Worm (Caenorhabditis elegans) whole organism, L1 larva: ENCODE results near the gene sto-6.

Experiments used
- C04F5.9 ChIP-seq: sonication (generic microtip); optimal IDR thresholded peaks from 2 replicates; lab custom pipeline; 2016; ENCODE audit warnings: missing genetic modification characterization, missing compliant biosample characterization
- C16A3.4 ChIP-seq: fragments of 150-350 bp; optimal IDR thresholded peaks from 2 replicates; lab custom pipeline; 2014; ENCODE audit warnings: missing biosample characterization, missing genetic modification characterization
- blmp-1 ChIP-seq: fragments of 150-350 bp; optimal IDR thresholded peaks from 2 replicates; lab custom pipeline; 2014; ENCODE audit warnings: missing biosample characterization, missing genetic modification characterization
- ceh-63 ChIP-seq: fragments of 200-800 bp; sonication (Bioruptor generic); optimal IDR thresholded peaks from 2 replicates; lab custom pipeline; 2018; ENCODE audit warnings: mild to moderate bottlenecking, missing genetic modification characterization, missing compliant biosample characterization
- ceh-8 ChIP-seq: fragments of 200-800 bp; sonication (Bioruptor generic); optimal IDR thresholded peaks from 2 replicates; lab custom pipeline; 2018; ENCODE audit warnings: mild to moderate bottlenecking, missing genetic modification characterization, moderate library complexity, missing compliant biosample characterization
- ceh-88 ChIP-seq: fragments of 200-800 bp; sonication (Bioruptor generic); IDR thresholded peaks from 2 replicates; pipeline ENCODE4 v1.3.6; 2022; ENCODE audit warnings: missing genetic modification characterization, missing compliant biosample characterization
- ceh-90 ChIP-seq: sonication (generic microtip); optimal IDR thresholded peaks from 2 replicates; lab custom pipeline; 2016; ENCODE audit warnings: missing genetic modification characterization, missing compliant biosample characterization
- ces-1 ChIP-seq: fragments of 150-350 bp; optimal IDR thresholded peaks from 2 replicates; lab custom pipeline; 2014; ENCODE audit warnings: missing biosample characterization, missing genetic modification reagents, missing genetic modification characterization
- dsc-1 ChIP-seq: sonication (generic microtip); optimal IDR thresholded peaks from 2 replicates; lab custom pipeline; 2016; ENCODE audit warnings: mild to moderate bottlenecking, missing genetic modification characterization, missing compliant biosample characterization
- efl-1 ChIP-seq, 4 experiments: fragments of 150-350 bp; optimal IDR thresholded peaks in 3 of 4; peaks in 1 of 4; 1 replicate in 1 of 4; 2 replicates in 3 of 4; lab custom pipeline; 2014; ENCODE audit warnings: missing biosample characterization in 2 of 4, missing genetic modification characterization in 2 of 4, missing genetic modification reagents in 2 of 4
- efl-3 ChIP-seq: fragments of 200-800 bp; sonication (Bioruptor generic); optimal IDR thresholded peaks from 2 replicates; lab custom pipeline; 2018; ENCODE audit warnings: mild to moderate bottlenecking, missing genetic modification characterization, missing compliant biosample characterization
- egl-27 ChIP-seq, 2 experiments: fragments of 150-350 bp in 1 of 2; sonication (generic microtip); optimal IDR thresholded peaks; 3 replicates each; lab custom pipeline; 2017 to 2018; ENCODE audit warnings: missing biosample characterization in 2 of 2, missing genetic modification characterization in 2 of 2, missing genetic modification reagents in 2 of 2
- elt-2 ChIP-seq: sonication (generic microtip); optimal IDR thresholded peaks from 2 replicates; lab custom pipeline; 2016; ENCODE audit warnings: missing genetic modification characterization, mild to moderate bottlenecking, inconsistent platforms, missing compliant biosample characterization, missing genetic modification reagents
- elt-3 ChIP-seq, 6 experiments: fragments of 150-350 bp in 1 of 6; sonication (generic microtip); optimal IDR thresholded peaks; 2 replicates each; lab custom pipeline; 2017 to 2018; ENCODE audit warnings: missing biosample characterization in 6 of 6, missing genetic modification characterization in 6 of 6, inconsistent platforms in 1 of 6
- ets-5 ChIP-seq: fragments of 200-800 bp; sonication (Bioruptor generic); IDR thresholded peaks from 2 replicates; pipeline ENCODE4 v1.3.6; 2022; ENCODE audit warnings: missing genetic modification characterization, missing compliant biosample characterization
- fkh-4 ChIP-seq: sonication (generic microtip); optimal IDR thresholded peaks from 2 replicates; lab custom pipeline; 2016; ENCODE audit warnings: missing compliant biosample characterization, missing genetic modification characterization, borderline replicate concordance
- fkh-8 ChIP-seq: sonication (generic microtip); optimal IDR thresholded peaks from 2 replicates; lab custom pipeline; 2016; ENCODE audit warnings: mild to moderate bottlenecking, missing genetic modification characterization, missing compliant biosample characterization
- grh-1 ChIP-seq: fragments of 200-800 bp; sonication (Bioruptor generic); IDR thresholded peaks from 2 replicates; pipeline ENCODE4 v1.3.6; 2022; ENCODE audit warnings: missing genetic modification reagents, missing genetic modification characterization, missing compliant biosample characterization
- hlh-17 ChIP-seq: fragments of 200-800 bp; sonication (Bioruptor generic); optimal IDR thresholded peaks from 2 replicates; lab custom pipeline; 2018; ENCODE audit warnings: missing genetic modification characterization, mild to moderate bottlenecking, missing compliant biosample characterization, moderate library complexity, borderline replicate concordance
- hpl-2 ChIP-seq: fragments of 150-350 bp; optimal IDR thresholded peaks from 2 replicates; lab custom pipeline; 2014; ENCODE audit warnings: missing biosample characterization, missing genetic modification reagents, missing genetic modification characterization
- irx-1 ChIP-seq: sonication (generic microtip); optimal IDR thresholded peaks from 2 replicates; lab custom pipeline; 2016; ENCODE audit warnings: missing genetic modification characterization, missing compliant biosample characterization
- jun-1 ChIP-seq: fragments of 150-350 bp; optimal IDR thresholded peaks from 2 replicates; lab custom pipeline; 2014; ENCODE audit warnings: missing biosample characterization, missing genetic modification reagents, missing genetic modification characterization
- lin-14 ChIP-seq: fragments of 200-800 bp; sonication (Bioruptor generic); optimal IDR thresholded peaks from 2 replicates; lab custom pipeline; 2018; ENCODE audit warnings: mild to moderate bottlenecking, missing genetic modification characterization, moderate library complexity, missing compliant biosample characterization
- lin-35 ChIP-seq, 2 experiments: fragments of 150-350 bp; optimal IDR thresholded peaks; 2 replicates each; lab custom pipeline; 2014; ENCODE audit warnings: missing biosample characterization in 2 of 2, missing genetic modification characterization in 2 of 2, missing genetic modification reagents in 2 of 2
- lin-39 ChIP-seq: fragments of 150-350 bp; optimal IDR thresholded peaks from 2 replicates; lab custom pipeline; 2014; ENCODE audit warnings: missing biosample characterization, missing genetic modification reagents, missing genetic modification characterization
- lsy-2 ChIP-seq, 2 experiments: fragments of 150-350 bp; optimal IDR thresholded peaks; 2 replicates each; lab custom pipeline; 2014; ENCODE audit warnings: missing biosample characterization in 2 of 2, missing genetic modification characterization in 2 of 2
- mef-2 ChIP-seq: fragments of 150-350 bp; optimal IDR thresholded peaks from 2 replicates; lab custom pipeline; 2014; ENCODE audit warnings: missing biosample characterization, missing genetic modification characterization
- nhr-19 ChIP-seq: fragments of 200-800 bp; sonication (Bioruptor generic); conservative IDR thresholded peaks from 2 replicates; pipeline ENCODE4 v1.3.6; 2022; ENCODE audit warnings: missing genetic modification characterization, missing compliant biosample characterization
- nhr-47 ChIP-seq: sonication (generic microtip); optimal IDR thresholded peaks from 2 replicates; lab custom pipeline; 2016; ENCODE audit warnings: mild to moderate bottlenecking, missing genetic modification characterization, moderate library complexity, missing compliant biosample characterization
- nhr-71 ChIP-seq: sonication (generic microtip); optimal IDR thresholded peaks from 2 replicates; lab custom pipeline; 2016; ENCODE audit warnings: mild to moderate bottlenecking, missing genetic modification characterization, moderate library complexity, missing compliant biosample characterization
- nhr-76 ChIP-seq: sonication (generic microtip); optimal IDR thresholded peaks from 2 replicates; lab custom pipeline; 2017; ENCODE audit warnings: missing biosample characterization, missing genetic modification characterization
- nhr-85 ChIP-seq: sonication (generic microtip); peaks from one replicate; lab custom pipeline; 2016; ENCODE audit warnings: missing genetic modification characterization, inconsistent platforms, missing compliant biosample characterization
- nhr-90 ChIP-seq: sonication (generic microtip); optimal IDR thresholded peaks from 2 replicates; lab custom pipeline; 2016; ENCODE audit warnings: mild to moderate bottlenecking, missing genetic modification characterization, missing compliant biosample characterization; ENCODE audit not compliant: poor library complexity
- pag-3 ChIP-seq: sonication (generic microtip); optimal IDR thresholded peaks from 2 replicates; lab custom pipeline; 2017; ENCODE audit warnings: missing genetic modification characterization, mild to moderate bottlenecking, missing compliant biosample characterization, antibody characterized with exemption, borderline replicate concordance; ENCODE audit not compliant: insufficient read depth
- pax-3 ChIP-seq: fragments of 200-800 bp; sonication (Bioruptor generic); optimal IDR thresholded peaks from 2 replicates; lab custom pipeline; 2018; ENCODE audit warnings: mild to moderate bottlenecking, missing genetic modification characterization, moderate library complexity, missing compliant biosample characterization
- rnt-1 ChIP-seq: sonication (generic microtip); optimal IDR thresholded peaks from 2 replicates; lab custom pipeline; 2016; ENCODE audit warnings: mild to moderate bottlenecking, missing genetic modification characterization, moderate library complexity, missing compliant biosample characterization
- skn-1 ChIP-seq: fragments of 150-350 bp; optimal IDR thresholded peaks from 2 replicates; lab custom pipeline; 2014; ENCODE audit warnings: missing biosample characterization, missing genetic modification characterization
- snu-23 ChIP-seq: sonication (generic microtip); optimal IDR thresholded peaks from 2 replicates; lab custom pipeline; 2016; ENCODE audit warnings: missing genetic modification characterization, missing compliant biosample characterization
- sup-37 ChIP-seq: fragments of 200-800 bp; sonication (Bioruptor generic); optimal IDR thresholded peaks from 2 replicates; lab custom pipeline; 2018; ENCODE audit warnings: mild to moderate bottlenecking, missing genetic modification characterization, missing compliant biosample characterization
- tbx-2 ChIP-seq: sonication (generic microtip); optimal IDR thresholded peaks from 2 replicates; lab custom pipeline; 2016; ENCODE audit warnings: missing genetic modification characterization, missing compliant biosample characterization
- unc-98 ChIP-seq: fragments of 200-800 bp; sonication (Bioruptor generic); IDR thresholded peaks from 2 replicates; pipeline ENCODE4 v1.3.6; 2022; ENCODE audit warnings: missing genetic modification characterization, missing compliant biosample characterization
- vab-15 ChIP-seq: sonication (generic microtip); optimal IDR thresholded peaks from 2 replicates; lab custom pipeline; 2017; ENCODE audit warnings: missing genotype, mild to moderate bottlenecking, missing genetic modification characterization, missing compliant biosample characterization
- xbp-1 ChIP-seq: sonication (generic microtip); optimal IDR thresholded peaks from 2 replicates; lab custom pipeline; 2016; ENCODE audit warnings: missing genetic modification characterization, missing compliant biosample characterization
- zag-1 ChIP-seq: fragments of 150-350 bp; optimal IDR thresholded peaks from 2 replicates; lab custom pipeline; 2014; ENCODE audit warnings: missing biosample characterization, missing genetic modification characterization
- zip-4 ChIP-seq: fragments of 200-800 bp; sonication (Bioruptor generic); optimal IDR thresholded peaks from 2 replicates; lab custom pipeline; 2018; ENCODE audit warnings: mild to moderate bottlenecking, missing genetic modification characterization, moderate library complexity, missing compliant biosample characterization

Gene sto-6

ce11 chrX:11645517-11645916, 13.3 kb downstream of the sto-6 start (continued):
- no peak for TF ChIP-seq nhr-76 (tag; lab: Kevin White, UChicago)
- TF ChIP-seq skn-1 (tag; lab: Kevin White, UChicago), result peak; percentile 20

DNA sequence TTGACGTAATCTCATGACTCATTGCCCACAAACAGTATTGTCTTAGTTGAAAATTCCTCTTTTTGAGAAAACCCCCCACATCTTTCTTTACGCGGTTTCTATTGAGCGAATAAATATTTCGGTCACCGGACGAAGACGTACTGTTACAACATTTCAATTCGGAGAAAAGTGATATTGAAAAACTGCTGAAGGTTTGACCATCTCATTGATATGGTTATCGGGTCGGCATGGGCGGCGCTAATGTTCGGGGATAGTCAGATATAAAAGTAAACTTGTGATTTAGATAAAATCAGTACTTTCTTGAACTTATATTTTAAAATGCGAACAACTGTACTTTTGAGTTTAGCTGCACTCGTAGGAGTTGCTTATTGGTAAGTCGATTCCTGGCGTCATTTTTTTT, 15.0 kb downstream of the sto-6 start, which contains the start of gene T04F8.8:
T04F8.8 (plus strand) TSS at position 301 of the 400 bp plus-strand sequence.
- TF ChIP-seq lin-14 (GFP tag; lab: Kevin White, UChicago) (peak; percentile 22), elt-3 (tag; optimal IDR thresholded peaks at IDR 0.05; lab: Kevin White, UChicago) (peak in 1 of 6 experiments; percentile 16), nhr-71 (tag; lab: Kevin White, UChicago) (peak; percentile 10), blmp-1 (peak; percentile 47), hpl-2 (GFP tag; lab: Kevin White, UChicago) (no peak)

- TF ChIP-seq ceh-88 (GFP tag; lab: Robert Waterston, UW), result no peak
- TF ChIP-seq efl-1 (optimal IDR thresholded peaks at IDR 0.05; lab: Kevin White, UChicago), result no peak
- TF ChIP-seq efl-1 (GFP tag; optimal IDR thresholded peaks at IDR 0.05 in 1 of 2; lab: Kevin White, UChicago), result no peak
- no peak for TF ChIP-seq unc-98 (GFP tag; lab: Robert Waterston, UW)
- TF ChIP-seq xbp-1 (tag; lab: Kevin White, UChicago), result no peak
- no peak for TF ChIP-seq ceh-90 (tag; lab: Kevin White, UChicago)
- TF ChIP-seq egl-27 (tag; optimal IDR thresholded peaks at IDR 0.05; lab: Kevin White, UChicago), result no peak
- no peak for TF ChIP-seq ces-1 (GFP tag; lab: Kevin White, UChicago)
- TF ChIP-seq snu-23, result no peak
- TF ChIP-seq lsy-2 (tag; optimal IDR thresholded peaks at IDR 0.05; lab: Kevin White, UChicago), result no peak
- TF ChIP-seq sup-37 (GFP tag; lab: Kevin White, UChicago), result no peak
- TF ChIP-seq zag-1 (tag; lab: Kevin White, UChicago), result no peak
- TF ChIP-seq nhr-90 (tag; lab: Kevin White, UChicago), result no peak
- TF ChIP-seq ceh-63 (GFP tag; lab: Kevin White, UChicago), result no peak
- no peak for TF ChIP-seq vab-15 (tag; lab: Kevin White, UChicago)
- no peak for TF ChIP-seq nhr-71 (tag; lab: Kevin White, UChicago)
- TF ChIP-seq zip-4 (GFP tag; lab: Kevin White, UChicago), result no peak
- TF ChIP-seq grh-1 (GFP tag; lab: Robert Waterston, UW), result no peak
- no peak for TF ChIP-seq pax-3 (tag; lab: Kevin White, UChicago)
- TF ChIP-seq efl-3 (GFP tag; lab: Kevin White, UChicago), result no peak
- TF ChIP-seq C04F5.9 (tag; lab: Kevin White, UChicago), result no peak
Measured at ce11 chrX:11650751-11651150, 18.5 kb downstream of the sto-6 start, which contains the start of gene cutl-11. Gene cutl-11, minus strand, starts transcription at chrX:11650851.

DNA sequence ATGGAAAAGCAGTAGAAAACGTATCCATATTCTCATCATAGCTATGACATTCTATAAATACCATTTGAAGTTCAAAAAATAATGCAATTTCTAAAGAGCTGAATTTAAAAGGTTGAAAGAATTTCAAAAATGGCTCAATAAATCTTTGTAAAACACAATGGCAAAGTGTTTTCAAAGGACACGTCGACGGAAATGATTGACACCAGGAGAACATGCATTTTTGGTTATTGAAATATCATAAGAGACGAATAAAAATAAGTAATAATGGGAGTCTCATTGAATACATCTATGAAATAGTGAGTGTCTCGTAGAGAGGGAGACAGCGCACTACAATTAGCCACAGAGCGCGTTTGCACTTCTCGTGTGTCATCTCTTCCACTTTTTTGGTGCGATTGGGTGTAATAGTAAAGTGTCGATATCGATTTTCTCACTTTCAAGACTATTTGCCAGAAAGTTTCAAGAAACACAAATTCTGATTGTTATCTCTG, 24.4 kb downstream of the sto-6 start, which contains the start of gene T04F8.2:
T04F8.2 (minus strand) TSS at position 51 of the 488 bp plus-strand sequence.
- peak; percentile 28 for TF ChIP-seq elt-2
- TF ChIP-seq ceh-8, result no peak
- TF ChIP-seq jun-1 (tag; lab: Kevin White, UChicago), result peak; percentile 51
- TF ChIP-seq zip-4 (GFP tag; lab: Kevin White, UChicago), result no peak
- peak; percentile 29 for TF ChIP-seq nhr-19 (GFP tag; lab: Robert Waterston, UW)
- TF ChIP-seq nhr-85 (tag; lab: Kevin White, UChicago), result peak; percentile 79
- TF ChIP-seq hlh-17 (GFP tag; lab: Kevin White, UChicago), result no peak
- TF ChIP-seq irx-1 (tag; lab: Kevin White, UChicago), result no peak
- TF ChIP-seq lsy-2 (tag; optimal IDR thresholded peaks at IDR 0.05; lab: Kevin White, UChicago), result peak; percentile 41 to 70
- TF ChIP-seq lin-39 (tag; lab: Kevin White, UChicago), result no peak
- peak; percentile 24 for TF ChIP-seq nhr-90 (tag; lab: Kevin White, UChicago)
- TF ChIP-seq rnt-1 (tag; lab: Kevin White, UChicago), result peak; percentile 52
- no peak for TF ChIP-seq ets-5 (GFP tag; lab: Robert Waterston, UW)
- TF ChIP-seq ceh-90 (tag; lab: Kevin White, UChicago), result no peak
- TF ChIP-seq dsc-1 (tag; lab: Kevin White, UChicago), result peak; percentile 57
- no peak for TF ChIP-seq pax-3 (tag; lab: Kevin White, UChicago)
- no peak for TF ChIP-seq pag-3 (tag; lab: Kevin White, UChicago)
- peak; percentile 88 for TF ChIP-seq C16A3.4 (tag; lab: Kevin White, UChicago)
- TF ChIP-seq nhr-47, result peak; percentile 66
- TF ChIP-seq fkh-8, result peak; percentile 34
- peak; percentile 54 to 59 for TF ChIP-seq lin-35 (GFP tag; optimal IDR thresholded peaks at IDR 0.05; lab: Kevin White, UChicago)
- TF ChIP-seq tbx-2 (tag; lab: Kevin White, UChicago), result peak; percentile 65
- no peak for TF ChIP-seq fkh-4 (tag; lab: Kevin White, UChicago)
- no peak for TF ChIP-seq mef-2
